Fruit fly (Drosophila melanogaster): Measurements from ENCODE around the gene CG13733.

Gene CG13733

dm6 chr3L:17486794-17487726 lies 8.3 kb upstream of the CG13733 start, which contains the start of gene Oatp74D (continued):
- TF ChIP-seq CG7786 (GFP tag; optimal IDR thresholded peaks at IDR 0.05), result no peak
- peak; percentile 38 for TF ChIP-seq CG7556 (GFP tag; optimal IDR thresholded peaks at IDR 0.05)
- no peak for TF ChIP-seq CG31388 (GFP tag; optimal IDR thresholded peaks at IDR 0.05)
- TF ChIP-seq Lpt (GFP tag; optimal IDR thresholded peaks at IDR 0.05), result no peak
- TF ChIP-seq Kr (GFP tag; optimal IDR thresholded peaks at IDR 0.05), result peak; percentile 87
- TF ChIP-seq wdn (GFP tag; IDR thresholded peaks at IDR 0.05), result no peak; the same call in 1 of the 2 replicates
- no peak for TF ChIP-seq dati (GFP tag; IDR thresholded peaks at IDR 0.05)
- no peak for TF ChIP-seq btn (GFP tag; optimal IDR thresholded peaks at IDR 0.05)
- no peak for TF ChIP-seq CG17612 (GFP tag; IDR thresholded peaks at IDR 0.05)
- no peak for TF ChIP-seq CG17385 (GFP tag; optimal IDR thresholded peaks at IDR 0.05)
- TF ChIP-seq dpn (GFP tag; optimal IDR thresholded peaks at IDR 0.05), result peak in 1 of 2 experiments; percentile 60
- peak; percentile 87 for TF ChIP-seq sug (tag; optimal IDR thresholded peaks at IDR 0.05)
- TF ChIP-seq kay (GFP tag; optimal IDR thresholded peaks at IDR 0.05), result no peak
- TF ChIP-seq sc (optimal IDR thresholded peaks at IDR 0.05), result no peak
- TF ChIP-seq sc (GFP tag; optimal IDR thresholded peaks at IDR 0.05), result peak; percentile 7
- TF ChIP-seq z (GFP tag; IDR thresholded peaks at IDR 0.05), result peak; percentile 78
- TF ChIP-seq esg (GFP tag; conservative IDR thresholded peaks at IDR 0.05), result no peak
- no peak for TF ChIP-seq shn (GFP tag; optimal IDR thresholded peaks at IDR 0.05)
- TF ChIP-seq CG31441 (GFP tag; IDR thresholded peaks at IDR 0.05), result no peak
- peak; percentile 18 for TF ChIP-seq pb (GFP tag; optimal IDR thresholded peaks at IDR 0.05)
- peak; percentile 25 for TF ChIP-seq gcm (GFP tag; optimal IDR thresholded peaks at IDR 0.05)
- peak; percentile 33 for TF ChIP-seq Blimp-1 (GFP tag; optimal IDR thresholded peaks at IDR 0.05)
- peak; percentile 22 for TF ChIP-seq oc (tag; optimal IDR thresholded peaks at IDR 0.05)
- peak; percentile 37; the same call in 1 of the 2 replicates for TF ChIP-seq CG3847 (GFP tag; IDR thresholded peaks at IDR 0.05)
- peak; percentile 23 for TF ChIP-seq Fer3 (tag; optimal IDR thresholded peaks at IDR 0.05)
- peak; percentile 77 for TF ChIP-seq CG32767 (GFP tag; IDR thresholded peaks at IDR 0.05)
- peak; percentile 52 for TF ChIP-seq CG6254 (GFP tag; optimal IDR thresholded peaks at IDR 0.05)
- peak; percentile 42; the same call in 1 of the 3 replicates for TF ChIP-seq Optix (GFP tag; IDR thresholded peaks at IDR 0.05)
- peak; percentile 67 for TF ChIP-seq cwo (GFP tag; optimal IDR thresholded peaks at IDR 0.05)
- peak; percentile 67 for TF ChIP-seq CG2678 (tag; optimal IDR thresholded peaks at IDR 0.05)
- no peak for TF ChIP-seq CG10321 (GFP tag; IDR thresholded peaks at IDR 0.05)
- TF ChIP-seq E2f1 (GFP tag; IDR thresholded peaks at IDR 0.05), result peak; percentile 43; the same call in 1 of the 2 replicates
- TF ChIP-seq CG16813 (GFP tag; IDR thresholded peaks at IDR 0.05; ENCODE audit: partially characterized antibody), result no peak; the same call in 2 of the 3 replicates
- TF ChIP-seq sens-2 (GFP tag; IDR thresholded peaks at IDR 0.05), result no peak
- no peak for TF ChIP-seq Aef1 (GFP tag; IDR thresholded peaks at IDR 0.05)
- TF ChIP-seq prd (optimal IDR thresholded peaks at IDR 0.05), result no peak
- TF ChIP-seq prd (GFP tag; IDR thresholded peaks at IDR 0.05), result peak; percentile 54
- TF ChIP-seq Hey (tag; optimal IDR thresholded peaks at IDR 0.05), result peak; percentile 27
- TF ChIP-seq cas (GFP tag; IDR thresholded peaks at IDR 0.05), result no peak
- no peak for TF ChIP-seq CG15073 (GFP tag; optimal IDR thresholded peaks at IDR 0.05)
- TF ChIP-seq CrebB (tag; optimal IDR thresholded peaks at IDR 0.05), result peak; percentile 79
- TF ChIP-seq NK7.1 (GFP tag; optimal IDR thresholded peaks at IDR 0.05), result no peak
- no peak for TF ChIP-seq usp (GFP tag; optimal IDR thresholded peaks at IDR 0.05)
- TF ChIP-seq her (GFP tag; optimal IDR thresholded peaks at IDR 0.05), result peak; percentile 60
- no peak for TF ChIP-seq CG1832 (GFP tag; optimal IDR thresholded peaks at IDR 0.05)
- TF ChIP-seq CG7357 (GFP tag; IDR thresholded peaks at IDR 0.05), result no peak
- no peak for TF ChIP-seq CG14860 (GFP tag; IDR thresholded peaks at IDR 0.05; ENCODE audit: partially characterized antibody)
- TF ChIP-seq Hsf (GFP tag; optimal IDR thresholded peaks at IDR 0.05), result no peak
- TF ChIP-seq eyg (GFP tag; optimal IDR thresholded peaks at IDR 0.05), result no peak
- no peak for TF ChIP-seq zen (tag; optimal IDR thresholded peaks at IDR 0.05)
